Fruit fly (Drosophila melanogaster) Kc167 (cell line): ENCODE results near the gene Nup358.

Experiments
- Myc ChIP-seq: fragments of >200 bp; optimal IDR thresholded peaks from 2 replicates; lab custom pipeline; 2017; ENCODE audit warnings: missing external identifiers
- ttk ChIP-seq: sonication (Bioruptor generic); optimal IDR thresholded peaks from 2 replicates; lab custom pipeline; 2017; ENCODE audit warnings: missing external identifiers

DNA sequence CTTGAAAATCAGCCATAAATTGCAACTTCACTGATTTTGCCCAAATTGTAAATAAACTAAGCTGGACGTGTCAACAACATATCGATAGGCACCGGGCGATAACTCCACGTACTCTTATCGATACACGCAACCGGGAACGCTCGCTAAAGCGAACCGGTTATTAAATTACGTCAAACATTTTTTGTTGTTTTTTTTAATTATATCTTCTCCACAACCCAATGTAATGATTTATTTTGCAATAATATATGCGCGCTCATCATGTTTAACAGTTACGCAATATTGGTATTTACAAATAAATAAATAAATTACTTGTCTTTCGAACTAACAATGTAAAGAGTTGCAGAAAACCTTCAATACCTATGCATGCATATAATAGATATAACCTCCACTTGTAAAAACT lies 34.0 kb upstream of the Nup358 start, which contains the start of gene Saysd1:
- no peak for TF ChIP-seq ttk
- no peak for TF ChIP-seq Myc (lab: Kevin White, UChicago)
